Worm (Caenorhabditis elegans) whole organism, midembryonic: Measurements from ENCODE around the gene dmsr-3.

ENCODE experiments used
- T22C8.4 ChIP-seq: fragments of 200-800 bp; sonication (Bioruptor generic); IDR thresholded peaks from 2 replicates; pipeline ENCODE4 v1.3.6; 2022; ENCODE audit warnings: missing genetic modification characterization, missing compliant biosample characterization
- flt-1 ChIP-seq: fragments of 200-800 bp; sonication (Bioruptor generic); IDR thresholded peaks from 2 replicates; pipeline ENCODE4 v1.3.6; 2022; ENCODE audit warnings: missing genetic modification characterization, missing compliant biosample characterization
- klf-2 ChIP-seq: fragments of 200-800 bp; sonication (Bioruptor generic); conservative IDR thresholded peaks from 2 replicates; pipeline ENCODE4 v1.3.6; 2022; ENCODE audit warnings: missing genetic modification reagents, missing genetic modification characterization, missing compliant biosample characterization
- med-1 ChIP-seq: sonication (generic microtip); optimal IDR thresholded peaks from 2 replicates; lab custom pipeline; 2017; ENCODE audit warnings: missing genetic modification characterization, mild to moderate bottlenecking, missing compliant biosample characterization, antibody characterized with exemption, missing genetic modification reagents; ENCODE audit not compliant: insufficient read depth
- ref-1 ChIP-seq: fragments of 200-800 bp; sonication (Bioruptor generic); conservative IDR thresholded peaks from 2 replicates; pipeline ENCODE4 v1.3.6; 2022; ENCODE audit warnings: missing genetic modification reagents, missing genetic modification characterization, missing compliant biosample characterization
- ztf-23 ChIP-seq: fragments of 200-800 bp; sonication (Bioruptor generic); IDR thresholded peaks from 2 replicates; pipeline ENCODE4 v1.3.6; 2022; ENCODE audit warnings: missing genetic modification reagents, missing genetic modification characterization, missing compliant biosample characterization

ce11 chrII:13334966-13335698 lies 20.9 kb downstream of the dmsr-3 start:
- TF ChIP-seq med-1 (GFP tag; lab: Kevin White, UChicago) = no peak
- TF ChIP-seq ref-1 (GFP tag; lab: Robert Waterston, UW) = 0 out of 2 replicates have a peak, but pooled peaks have one; percentile 20
- TF ChIP-seq T22C8.4 (GFP tag; lab: Robert Waterston, UW) = peak; percentile 96
- TF ChIP-seq flt-1 (GFP tag; lab: Robert Waterston, UW) = no peak; the same call in none of the 2 replicates
- no peak for TF ChIP-seq klf-2 (GFP tag; lab: Robert Waterston, UW)
- no peak for TF ChIP-seq ztf-23
